Worm (Caenorhabditis elegans) whole organism, early embryonic: ENCODE results near the gene M163.5.
A peak's percentile ranks its signal among the peaks of the same experiment; 100 is the strongest.

Experiments used
- B0310.2 ChIP-seq: sonication (generic microtip); optimal IDR thresholded peaks from 2 replicates; lab custom pipeline; 2016; ENCODE audit warnings: mild to moderate bottlenecking, missing genetic modification characterization, missing compliant biosample characterization
- F13C5.2 ChIP-seq: sonication (generic microtip); optimal IDR thresholded peaks from 2 replicates; lab custom pipeline; 2017; ENCODE audit warnings: mild to moderate bottlenecking, missing genetic modification characterization, inconsistent platforms, missing compliant biosample characterization
- aly-1 ChIP-seq: sonication (generic microtip); optimal IDR thresholded peaks from 2 replicates; lab custom pipeline; 2016; ENCODE audit warnings: missing genetic modification characterization, missing compliant biosample characterization
- ama-1 ChIP-seq: fragments of 150-350 bp; optimal IDR thresholded peaks from 2 replicates; lab custom pipeline; 2014
- ceh-13 ChIP-seq: fragments of 200-800 bp; sonication (Bioruptor generic); optimal IDR thresholded peaks from 2 replicates; lab custom pipeline; 2018; ENCODE audit warnings: mild to moderate bottlenecking, missing genetic modification characterization, missing compliant biosample characterization
- ceh-36 ChIP-seq: sonication (generic microtip); optimal IDR thresholded peaks from 2 replicates; lab custom pipeline; 2016; ENCODE audit warnings: missing genetic modification characterization, inconsistent platforms, missing compliant biosample characterization
- ets-7 ChIP-seq: sonication (generic microtip); optimal IDR thresholded peaks from 2 replicates; lab custom pipeline; 2016; ENCODE audit warnings: missing genotype, missing genetic modification characterization, missing compliant biosample characterization
- flt-1 ChIP-seq: fragments of 200-800 bp; sonication (Bioruptor generic); IDR thresholded peaks from 2 replicates; pipeline ENCODE4 v1.3.6; 2022; ENCODE audit warnings: missing genetic modification characterization, missing compliant biosample characterization
- hmbx-1 ChIP-seq: sonication (generic microtip); optimal IDR thresholded peaks from 2 replicates; lab custom pipeline; 2016; ENCODE audit warnings: mild to moderate bottlenecking, missing genetic modification characterization, missing compliant biosample characterization
- hmg-4 ChIP-seq: fragments of 200-800 bp; sonication (Bioruptor generic); optimal IDR thresholded peaks from 2 replicates; lab custom pipeline; 2018; ENCODE audit warnings: mild to moderate bottlenecking, missing genetic modification characterization, missing compliant biosample characterization
- hnd-1 ChIP-seq: sonication (generic microtip); optimal IDR thresholded peaks from 2 replicates; lab custom pipeline; 2016; ENCODE audit warnings: missing genetic modification characterization, missing compliant biosample characterization
- pes-1 ChIP-seq: fragments of 200-800 bp; sonication (Bioruptor generic); IDR thresholded peaks from 2 replicates; pipeline ENCODE4 v1.3.6; 2022; ENCODE audit warnings: missing genetic modification reagents, missing genetic modification characterization, missing compliant biosample characterization
- scrt-1 ChIP-seq: fragments of 200-800 bp; sonication (Bioruptor generic); IDR thresholded peaks from 2 replicates; pipeline ENCODE4 v1.3.6; 2022; ENCODE audit warnings: missing genetic modification characterization, missing compliant biosample characterization
- sea-1 ChIP-seq: fragments of 200-800 bp; sonication (Bioruptor generic); conservative IDR thresholded peaks from 2 replicates; pipeline ENCODE4 v1.3.6; 2022; ENCODE audit warnings: missing genetic modification characterization, missing compliant biosample characterization
- tbx-11 ChIP-seq: fragments of 200-800 bp; sonication (Bioruptor generic); IDR thresholded peaks from 2 replicates; pipeline ENCODE4 v1.3.6; 2022; ENCODE audit warnings: missing genetic modification characterization, missing compliant biosample characterization
- tbx-37 ChIP-seq: fragments of 200-800 bp; sonication (Bioruptor generic); conservative IDR thresholded peaks from 2 replicates; pipeline ENCODE4 v1.3.6; 2022; ENCODE audit warnings: missing genetic modification reagents, missing genetic modification characterization, missing compliant biosample characterization
- tra-4 ChIP-seq: sonication (generic microtip); optimal IDR thresholded peaks from 2 replicates; lab custom pipeline; 2017; ENCODE audit warnings: missing genetic modification characterization, missing compliant biosample characterization

Gene M163.5

DNA sequence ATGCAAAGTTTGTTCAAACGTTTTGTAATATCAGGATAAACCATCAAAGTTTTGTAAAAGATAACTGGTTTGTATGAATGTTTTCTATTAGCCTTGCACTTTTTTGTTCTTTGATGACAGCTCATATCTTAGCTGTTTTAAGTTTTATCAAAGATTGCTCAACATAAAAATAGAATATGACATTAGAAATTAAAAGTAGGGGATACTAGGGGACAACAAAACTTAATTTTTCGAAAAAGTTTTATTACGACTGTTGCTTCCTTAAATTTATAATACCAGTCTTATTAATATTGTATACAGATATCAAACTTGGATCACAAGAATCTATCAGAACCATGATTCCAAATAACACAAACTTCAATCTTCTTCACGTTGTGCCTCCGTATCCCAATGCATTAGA is 21.9 kb downstream of the M163.5 start, which contains the start of gene ztf-14:
Gene ztf-14 (plus strand): TSS at position 301 of the 400 bp plus-strand sequence.
- TF ChIP-seq flt-1 (no peak), ceh-13 (GFP tag; lab: Kevin White, UChicago) (no peak), scrt-1 (GFP tag; lab: Robert Waterston, UW) (no peak), F13C5.2 (tag; lab: Kevin White, UChicago) (no peak)

DNA sequence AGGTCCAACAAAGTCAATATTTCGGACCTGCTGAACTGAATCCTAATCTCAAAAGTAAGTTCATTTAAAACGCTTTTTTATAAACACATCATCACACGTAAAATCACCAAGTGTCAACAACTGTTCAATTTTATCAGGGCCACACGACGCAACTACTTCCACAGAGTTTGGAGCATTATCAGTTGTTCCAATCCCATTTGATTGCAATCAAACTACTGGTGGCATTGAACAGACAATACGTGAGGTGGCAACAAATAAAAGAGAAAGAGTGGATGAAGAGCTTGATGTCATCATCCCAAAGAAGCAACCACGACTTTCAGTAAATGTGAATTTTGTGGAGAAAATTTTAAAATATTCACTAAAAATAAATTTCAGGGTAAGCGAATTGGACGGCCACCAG is 22.7 kb downstream of the M163.5 start:
- TF ChIP-seq sea-1 (GFP tag; lab: Robert Waterston, UW) = no peak
- TF ChIP-seq F13C5.2 (tag; lab: Kevin White, UChicago) = no peak
- no peak for TF ChIP-seq tbx-11 (GFP tag; lab: Robert Waterston, UW)
- no peak for TF ChIP-seq flt-1
- TF ChIP-seq scrt-1 (GFP tag; lab: Robert Waterston, UW) = no peak
- TF ChIP-seq ama-1 (lab: Kevin White, UChicago) = no peak
- TF ChIP-seq ceh-36 (tag; lab: Kevin White, UChicago) = no peak
- no peak for TF ChIP-seq hnd-1 (tag; lab: Kevin White, UChicago)
- no peak for TF ChIP-seq ets-7
- TF ChIP-seq tbx-37 = no peak
- no peak for TF ChIP-seq ceh-13 (GFP tag; lab: Kevin White, UChicago)
- TF ChIP-seq tra-4 (tag; lab: Kevin White, UChicago) = no peak
- no peak for TF ChIP-seq B0310.2
- TF ChIP-seq aly-1 (tag; lab: Kevin White, UChicago) = no peak

DNA sequence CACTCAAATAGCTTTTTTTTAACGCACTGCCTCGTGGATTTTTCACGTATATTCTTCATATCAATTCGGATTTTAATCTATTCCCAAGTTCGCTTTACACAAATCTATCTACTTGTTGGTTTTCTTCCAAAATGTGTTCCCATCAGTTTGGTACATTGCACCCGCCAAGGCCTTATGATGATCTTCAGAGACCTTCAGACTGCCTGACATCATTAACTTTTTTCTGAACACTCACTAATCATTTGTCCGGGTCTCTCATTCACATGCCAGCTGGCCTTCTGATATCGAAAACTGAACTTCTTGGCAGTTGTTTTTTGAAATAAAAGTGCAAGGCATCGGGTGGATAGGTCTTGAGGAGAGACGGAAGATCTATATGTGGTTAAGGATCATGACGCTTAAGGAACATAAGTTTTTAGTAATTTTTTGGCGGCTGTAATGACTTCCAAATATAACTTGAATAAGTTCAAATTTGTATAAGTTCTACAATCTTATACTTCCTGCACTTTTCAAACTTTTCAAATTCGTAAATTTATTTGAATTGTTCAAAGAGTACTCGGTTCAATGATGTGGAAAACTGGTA is 26.1 kb downstream of the M163.5 start:
- TF ChIP-seq scrt-1 (GFP tag; lab: Robert Waterston, UW) (no peak), tbx-37 (no peak), flt-1 (no peak), F13C5.2 (tag; lab: Kevin White, UChicago) (no peak), ceh-36 (tag; lab: Kevin White, UChicago) (no peak), ets-7 (no peak), tbx-11 (GFP tag; lab: Robert Waterston, UW) (no peak), hnd-1 (tag; lab: Kevin White, UChicago) (no peak), ama-1 (lab: Kevin White, UChicago) (no peak), hmg-4 (no peak), aly-1 (tag; lab: Kevin White, UChicago) (no peak), hmbx-1 (tag; lab: Kevin White, UChicago) (no peak), B0310.2 (no peak), sea-1 (GFP tag; lab: Robert Waterston, UW) (no peak), ceh-13 (GFP tag; lab: Kevin White, UChicago) (no peak), pes-1 (no peak), tra-4 (tag; lab: Kevin White, UChicago) (no peak)

DNA sequence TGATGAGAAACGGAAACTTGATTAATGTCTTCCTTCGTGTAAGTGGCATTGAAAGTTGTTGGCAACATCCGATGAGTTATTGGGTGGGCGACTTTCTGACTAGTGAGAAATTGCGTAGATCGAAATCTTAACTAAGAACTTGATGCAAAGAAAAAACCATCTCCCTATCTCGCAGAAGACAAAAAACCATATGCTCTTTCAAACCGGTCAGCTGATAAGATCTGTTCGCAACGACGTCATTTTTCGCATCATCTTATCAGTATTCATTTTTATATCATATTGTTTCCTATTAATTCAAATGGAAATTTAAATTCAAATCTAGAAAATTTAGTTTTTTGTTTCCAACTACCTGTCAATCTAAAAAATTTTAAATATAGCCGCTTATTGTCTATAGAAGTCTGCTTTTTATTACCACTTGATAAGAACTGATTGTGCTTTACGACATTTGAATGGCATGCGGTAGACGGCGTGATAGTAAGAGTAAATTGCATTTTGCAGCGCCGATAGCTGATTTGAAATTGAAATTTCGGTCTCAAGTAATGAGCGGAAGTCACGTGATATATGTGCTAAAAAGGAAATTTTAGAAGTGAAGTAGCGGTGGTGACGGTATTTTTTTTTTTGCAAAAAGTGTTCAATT is 26.7 kb downstream of the M163.5 start:
- TF ChIP-seq B0310.2 = no peak
- no peak for TF ChIP-seq F13C5.2 (tag; lab: Kevin White, UChicago)
- no peak for TF ChIP-seq hnd-1 (tag; lab: Kevin White, UChicago)
- TF ChIP-seq ceh-36 (tag; lab: Kevin White, UChicago) = no peak
- TF ChIP-seq hmbx-1 (tag; lab: Kevin White, UChicago) = no peak
- no peak for TF ChIP-seq pes-1
- no peak for TF ChIP-seq ceh-13 (GFP tag; lab: Kevin White, UChicago)
- no peak for TF ChIP-seq tra-4 (tag; lab: Kevin White, UChicago)
- no peak for TF ChIP-seq tbx-11 (GFP tag; lab: Robert Waterston, UW)

DNA sequence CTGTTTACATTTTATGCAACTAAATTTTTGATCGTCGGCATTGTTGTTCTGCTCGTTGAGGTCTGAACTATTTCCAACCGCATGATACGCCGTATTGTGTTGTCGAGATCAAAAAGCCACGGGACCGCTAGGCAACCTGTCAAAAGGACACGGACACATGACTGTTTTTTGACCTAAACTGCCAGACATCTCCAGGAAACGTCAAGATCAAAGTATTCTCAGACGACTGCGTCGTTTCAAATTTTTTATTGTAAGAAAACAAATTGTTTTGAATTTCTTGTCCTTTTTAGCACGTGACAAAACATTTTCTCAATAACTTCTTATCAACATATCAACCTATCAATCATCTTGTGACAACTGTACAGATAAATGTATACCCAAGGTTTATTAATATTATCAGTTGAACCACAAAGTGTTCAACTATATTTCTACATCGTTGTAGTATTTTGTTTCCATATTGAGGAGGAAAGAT is 28.3 kb downstream of the M163.5 start:
- TF ChIP-seq tra-4 (tag; lab: Kevin White, UChicago) (no peak), ama-1 (lab: Kevin White, UChicago) (no peak), aly-1 (tag; lab: Kevin White, UChicago) (no peak), scrt-1 (GFP tag; lab: Robert Waterston, UW) (no peak), F13C5.2 (tag; lab: Kevin White, UChicago) (no peak)

DNA sequence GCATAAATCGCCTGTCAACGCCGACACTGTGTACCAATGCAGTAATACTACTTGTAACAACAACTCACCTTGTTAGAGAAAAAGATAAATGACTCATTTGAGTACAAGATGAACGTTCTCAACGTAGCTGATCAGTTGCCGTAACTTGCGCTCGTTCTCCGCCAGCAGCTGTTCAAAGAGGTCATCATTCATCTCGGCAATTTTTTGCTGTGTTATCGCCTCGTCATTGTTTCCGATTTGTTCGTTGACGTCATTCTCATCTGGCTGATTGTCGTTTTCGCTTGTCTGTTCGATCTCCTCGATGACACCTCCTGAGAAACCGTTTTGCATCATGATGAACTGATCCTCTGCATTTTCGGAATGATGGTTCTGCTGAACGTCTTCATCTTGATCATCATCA is 29.4 kb downstream of the M163.5 start:
- TF ChIP-seq tbx-11 (GFP tag; lab: Robert Waterston, UW) (no peak), scrt-1 (GFP tag; lab: Robert Waterston, UW) (no peak), hmbx-1 (tag; lab: Kevin White, UChicago) (no peak), tbx-37 (no peak), B0310.2 (no peak), aly-1 (tag; lab: Kevin White, UChicago) (no peak), hmg-4 (no peak), flt-1 (no peak), sea-1 (GFP tag; lab: Robert Waterston, UW) (no peak), F13C5.2 (tag; lab: Kevin White, UChicago) (no peak), ama-1 (lab: Kevin White, UChicago) (no peak), pes-1 (no peak), ceh-36 (tag; lab: Kevin White, UChicago) (no peak), ets-7 (no peak), ceh-13 (GFP tag; lab: Kevin White, UChicago) (no peak), tra-4 (tag; lab: Kevin White, UChicago) (no peak), hnd-1 (tag; lab: Kevin White, UChicago) (no peak)

DNA sequence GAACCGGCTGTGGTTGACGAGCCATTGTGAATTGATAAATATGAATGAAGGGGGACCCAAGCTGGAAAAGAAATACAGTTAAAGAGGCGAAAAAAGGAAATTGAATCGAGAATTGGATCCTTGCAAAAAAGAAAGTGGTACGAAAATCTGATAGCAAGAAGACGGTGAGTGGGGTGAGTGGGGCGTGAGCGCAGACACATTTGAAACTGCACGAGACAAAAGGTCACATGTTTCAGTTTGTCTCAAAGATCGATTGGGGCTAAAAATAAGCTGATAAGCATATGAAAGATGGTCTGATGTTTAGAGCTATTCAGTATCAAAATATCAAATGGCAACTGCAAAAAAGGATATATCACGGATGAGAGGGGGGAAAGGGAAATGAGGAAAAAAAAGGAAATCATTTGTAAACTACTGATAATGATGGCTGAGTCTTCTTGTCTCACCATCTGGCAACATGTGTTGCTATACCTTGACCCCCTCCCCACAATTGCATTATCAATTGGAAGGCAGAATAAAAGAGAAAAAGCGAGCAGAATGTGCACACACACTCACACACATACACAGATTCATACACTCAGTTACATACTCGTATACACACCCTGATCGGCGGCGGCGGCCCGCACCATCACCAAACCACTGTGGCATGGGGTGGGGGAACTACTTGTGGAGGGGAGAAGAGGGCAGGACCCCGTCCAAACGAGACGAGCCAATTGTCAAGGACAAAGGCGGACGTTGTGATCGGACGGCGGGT is 30.1 kb downstream of the M163.5 start, which contains the start of gene M163.1:
Gene M163.1 (minus strand): TSS at position 25 of the 751 bp plus-strand sequence.
- no peak for TF ChIP-seq tra-4 (tag; lab: Kevin White, UChicago)
- peak; percentile 46; the same call in 1 of the 2 replicates for TF ChIP-seq scrt-1 (GFP tag; lab: Robert Waterston, UW)
- no peak for TF ChIP-seq tbx-11 (GFP tag; lab: Robert Waterston, UW)
- peak; percentile 0 for TF ChIP-seq hnd-1 (tag; lab: Kevin White, UChicago)
- TF ChIP-seq aly-1 (tag; lab: Kevin White, UChicago) = no peak
- TF ChIP-seq pes-1 = 0 out of 2 replicates have a peak, but pooled peaks have one; percentile 13
- TF ChIP-seq F13C5.2 (tag; lab: Kevin White, UChicago) = peak; percentile 15
- peak; percentile 87 for TF ChIP-seq hmg-4
- peak; percentile 16 for TF ChIP-seq ceh-13 (GFP tag; lab: Kevin White, UChicago)
